Worm (Caenorhabditis elegans): Measurements from ENCODE around the gene lips-10.

Gene lips-10

ce11 chrII:8412061-8412721, 26.8 kb upstream of the lips-10 start, which contains the start of gene efl-3:
TSS of gene efl-3 (plus strand) at chrII:8412671.
- TF ChIP-seq R02D3.7 (tag; optimal IDR thresholded peaks at IDR 0.05) (no peak), peb-1 (tag; optimal IDR thresholded peaks at IDR 0.05) (no peak), lin-11 (tag; optimal IDR thresholded peaks at IDR 0.05) (no peak), F13H6.1 (tag; optimal IDR thresholded peaks at IDR 0.05) (no peak), zag-1 (tag; optimal IDR thresholded peaks at IDR 0.05) (no peak), dmd-4 (tag; optimal IDR thresholded peaks at IDR 0.05) (no peak), ztf-11 (tag; optimal IDR thresholded peaks at IDR 0.05) (no peak), ceh-16 (tag; optimal IDR thresholded peaks at IDR 0.05) (peak; percentile 7), nhr-21 (tag; optimal IDR thresholded peaks at IDR 0.05) (no peak), sma-9 (GFP tag; optimal IDR thresholded peaks at IDR 0.05) (peak; percentile 30), sma-9 (tag; optimal IDR thresholded peaks at IDR 0.05) (no peak), nhr-77 (tag; optimal IDR thresholded peaks at IDR 0.05) (no peak), skn-1 (tag; optimal IDR thresholded peaks at IDR 0.05) (no peak), fos-1 (tag; optimal IDR thresholded peaks at IDR 0.05) (peak; percentile 51), crh-2 (tag; optimal IDR thresholded peaks at IDR 0.05) (no peak), ama-1 (optimal IDR thresholded peaks at IDR 0.05) (no peak), ZK546.5 (tag; optimal IDR thresholded peaks at IDR 0.05) (no peak), lin-13 (GFP tag; optimal IDR thresholded peaks at IDR 0.05) (no peak)

- TF ChIP-seq nhr-129 (tag; optimal IDR thresholded peaks at IDR 0.05) = no peak
- no peak for TF ChIP-seq R02D3.7 (tag; optimal IDR thresholded peaks at IDR 0.05)
- no peak for TF ChIP-seq nhr-6 (tag; optimal IDR thresholded peaks at IDR 0.05)
- TF ChIP-seq fos-1 (tag; optimal IDR thresholded peaks at IDR 0.05) = peak; percentile 20
- no peak for TF ChIP-seq nhr-21 (tag; optimal IDR thresholded peaks at IDR 0.05)
These were observed 26.0 kb upstream of the lips-10 start for ce11 chrII:8412935-8413334.

DNA sequence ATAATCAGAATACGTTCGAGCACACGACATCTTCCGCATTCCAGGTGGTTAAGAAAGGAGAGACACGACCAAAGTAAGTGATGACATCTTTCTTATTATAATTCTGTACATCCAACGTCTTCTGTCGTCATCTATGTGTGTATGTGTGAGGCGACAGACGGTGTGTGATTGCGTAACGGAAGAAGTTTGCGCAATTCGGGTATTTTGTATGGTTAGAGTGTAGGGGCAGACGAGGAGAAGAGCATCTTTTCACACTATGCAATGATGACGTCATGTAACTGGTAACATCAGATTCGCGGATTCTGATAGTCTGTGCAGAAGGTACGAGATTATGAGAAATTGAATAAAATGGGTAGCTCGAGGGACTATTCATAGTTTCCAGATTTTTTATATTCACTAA, 23.9 kb upstream of the lips-10 start:
- TF ChIP-seq C34F6.9 (tag; optimal IDR thresholded peaks at IDR 0.05) (no peak), lin-13 (GFP tag; optimal IDR thresholded peaks at IDR 0.05) (no peak), nhr-23 (tag; optimal IDR thresholded peaks at IDR 0.05) (no peak), unc-55 (GFP tag; optimal IDR thresholded peaks at IDR 0.05) (no peak)

- TF ChIP-seq unc-62 (GFP tag; optimal IDR thresholded peaks at IDR 0.05) (no peak), ztf-1 (GFP tag; conservative IDR thresholded peaks at IDR 0.05) (no peak), lin-11 (tag; optimal IDR thresholded peaks at IDR 0.05) (no peak), nhr-10 (tag; optimal IDR thresholded peaks at IDR 0.05) (no peak), skn-1 (tag; optimal IDR thresholded peaks at IDR 0.05) (no peak), mbf-1 (tag; optimal IDR thresholded peaks at IDR 0.05) (no peak), sma-3 (GFP tag; optimal IDR thresholded peaks at IDR 0.05) (no peak), nhr-6 (tag; optimal IDR thresholded peaks at IDR 0.05) (no peak), crh-2 (tag; optimal IDR thresholded peaks at IDR 0.05) (no peak), snpc-4 (tag; optimal IDR thresholded peaks at IDR 0.05) (no peak), elt-3 (tag; optimal IDR thresholded peaks at IDR 0.05) (no peak), ceh-16 (tag; optimal IDR thresholded peaks at IDR 0.05) (peak; percentile 37), nhr-237 (tag; optimal IDR thresholded peaks at IDR 0.05) (no peak), ztf-11 (tag; optimal IDR thresholded peaks at IDR 0.05) (no peak), elt-1 (tag; optimal IDR thresholded peaks at IDR 0.05) (peak; percentile 17)
These were observed 23.4 kb upstream of the lips-10 start for ce11 chrII:8415462-8416037.

ce11 chrII:8417059-8417668, 21.8 kb upstream of the lips-10 start, which contains the start of gene fdgt-2:
TSS of gene fdgt-2 (plus strand) at chrII:8417618.
- TF ChIP-seq sma-9 (GFP tag; optimal IDR thresholded peaks at IDR 0.05) (no peak), sma-9 (tag; optimal IDR thresholded peaks at IDR 0.05) (no peak), nhr-25 (tag; optimal IDR thresholded peaks at IDR 0.05) (peak; percentile 43), ztf-4 (tag; optimal IDR thresholded peaks at IDR 0.05) (no peak), aly-2 (tag; optimal IDR thresholded peaks at IDR 0.05) (no peak), peb-1 (tag; optimal IDR thresholded peaks at IDR 0.05) (no peak), F13H6.1 (tag; optimal IDR thresholded peaks at IDR 0.05) (no peak), mab-5 (tag; optimal IDR thresholded peaks at IDR 0.05) (no peak), nhr-11 (tag; optimal IDR thresholded peaks at IDR 0.05) (no peak), unc-55 (GFP tag; optimal IDR thresholded peaks at IDR 0.05) (no peak), nhr-21 (tag; optimal IDR thresholded peaks at IDR 0.05) (no peak), nhr-23 (tag; optimal IDR thresholded peaks at IDR 0.05) (no peak), ama-1 (optimal IDR thresholded peaks at IDR 0.05) (no peak), ceh-16 (tag; optimal IDR thresholded peaks at IDR 0.05) (peak; percentile 77)
